Worm (Caenorhabditis elegans): ENCODE measurements around the gene F10E7.1.

DNA sequence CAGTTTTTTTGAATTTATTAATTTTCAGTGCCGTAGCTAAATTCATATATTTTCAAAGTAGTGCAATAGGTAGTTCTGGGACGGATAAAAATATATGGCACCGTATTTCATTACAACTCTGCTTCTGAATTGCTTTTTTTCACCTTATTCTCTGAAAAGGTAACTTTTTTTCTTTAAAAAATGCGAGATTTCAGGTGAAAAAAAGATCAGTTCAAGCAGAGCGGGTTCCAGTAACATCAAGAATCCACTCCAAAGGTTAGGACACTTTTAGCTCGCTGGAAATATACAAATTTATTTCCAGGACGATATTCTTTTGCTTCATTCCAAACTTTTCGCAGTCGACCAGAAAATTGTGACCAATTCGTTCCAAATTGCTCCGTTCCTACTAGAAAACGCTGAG lies 21.5 kb downstream of the F10E7.1 start, which contains the start of gene T07F8.1:
- TF ChIP-seq ref-1 (GFP tag; conservative IDR thresholded peaks at IDR 0.05) (no peak), flt-1 (GFP tag; IDR thresholded peaks at IDR 0.05) (no peak), T22C8.4 (GFP tag; IDR thresholded peaks at IDR 0.05) (no peak), ztf-29 (GFP tag; IDR thresholded peaks at IDR 0.05) (no peak), klf-2 (GFP tag; conservative IDR thresholded peaks at IDR 0.05) (no peak)

Data from whole organism, midembryonic.